Worm (Caenorhabditis elegans) whole organism, L3 larva: ENCODE results near the gene txt-10.

ENCODE experiments used
- R02D3.7 ChIP-seq: fragments of 150-350 bp; optimal IDR thresholded peaks from 2 replicates; lab custom pipeline; 2014; ENCODE audit warnings: missing biosample characterization, missing genetic modification characterization
- ZK546.5 ChIP-seq: sonication (generic microtip); optimal IDR thresholded peaks from 2 replicates; lab custom pipeline; 2017; ENCODE audit warnings: missing biosample characterization, missing genetic modification characterization
- aly-2 ChIP-seq: fragments of 150-350 bp; optimal IDR thresholded peaks from 2 replicates; lab custom pipeline; 2014; ENCODE audit warnings: missing biosample characterization, missing genetic modification characterization
- ceh-82 ChIP-seq: fragments of 150-350 bp; optimal IDR thresholded peaks from 2 replicates; lab custom pipeline; 2014; ENCODE audit warnings: missing biosample characterization, missing genetic modification characterization
- ceh-9 ChIP-seq: sonication (generic microtip); optimal IDR thresholded peaks from 2 replicates; lab custom pipeline; 2018; ENCODE audit warnings: missing biosample characterization, missing genetic modification characterization
- egl-27 ChIP-seq: sonication (generic microtip); optimal IDR thresholded peaks from 4 replicates; lab custom pipeline; 2017; ENCODE audit warnings: missing biosample characterization, missing genetic modification reagents, missing genetic modification characterization
- egl-5 ChIP-seq: fragments of 150-350 bp; optimal IDR thresholded peaks from 2 replicates; lab custom pipeline; 2017; ENCODE audit warnings: missing biosample characterization, missing genetic modification reagents, missing genetic modification characterization, inconsistent platforms
- elt-2 ChIP-seq: sonication (generic microtip); optimal IDR thresholded peaks from 2 replicates; lab custom pipeline; 2016; ENCODE audit warnings: missing genetic modification reagents, mild to moderate bottlenecking, missing genetic modification characterization, missing compliant biosample characterization
- elt-3 ChIP-seq, 3 experiments: fragments of 150-350 bp in 1 of 3; sonication (generic microtip) in 2 of 3; optimal IDR thresholded peaks; 2 replicates in 2 of 3; 4 replicates in 1 of 3; lab custom pipeline; 2014 to 2017; ENCODE audit warnings: missing biosample characterization in 3 of 3, missing genetic modification characterization in 3 of 3
- eor-1 ChIP-seq, 2 experiments: fragments of 150-350 bp; optimal IDR thresholded peaks; 2 replicates each; lab custom pipeline; 2014 to 2018; ENCODE audit warnings: missing biosample characterization in 2 of 2, missing genetic modification characterization in 2 of 2
- fkh-10 ChIP-seq: sonication (generic microtip); optimal IDR thresholded peaks from 2 replicates; lab custom pipeline; 2017; ENCODE audit warnings: missing biosample characterization, missing genetic modification reagents, missing genetic modification characterization
- fkh-2 ChIP-seq: fragments of 150-350 bp; optimal IDR thresholded peaks from 2 replicates; lab custom pipeline; 2014; ENCODE audit warnings: missing biosample characterization, missing genetic modification reagents, missing genetic modification characterization
- fos-1 ChIP-seq: fragments of 150-350 bp; optimal IDR thresholded peaks from 2 replicates; lab custom pipeline; 2014; ENCODE audit warnings: missing biosample characterization, missing genetic modification characterization
- hmg-11 ChIP-seq: sonication (generic microtip); optimal IDR thresholded peaks from 2 replicates; lab custom pipeline; 2016; ENCODE audit warnings: missing genetic modification characterization, missing compliant biosample characterization
- jun-1 ChIP-seq: fragments of 150-350 bp; optimal IDR thresholded peaks from 2 replicates; lab custom pipeline; 2014; ENCODE audit warnings: missing biosample characterization, missing genetic modification reagents, missing genetic modification characterization
- lin-15B ChIP-seq: fragments of 150-350 bp; optimal IDR thresholded peaks from 2 replicates; lab custom pipeline; 2014; ENCODE audit warnings: missing biosample characterization, missing genetic modification characterization
- nfya-1 ChIP-seq: sonication (generic microtip); optimal IDR thresholded peaks from 2 replicates; lab custom pipeline; 2017; ENCODE audit warnings: missing genetic modification characterization, mild to moderate bottlenecking, missing compliant biosample characterization, antibody characterized with exemption, moderate library complexity; ENCODE audit not compliant: insufficient read depth
- nhr-11 ChIP-seq: fragments of 150-350 bp; optimal IDR thresholded peaks from 2 replicates; lab custom pipeline; 2014; ENCODE audit warnings: missing biosample characterization, missing genetic modification characterization
- nhr-237 ChIP-seq: fragments of 150-350 bp; optimal IDR thresholded peaks from 2 replicates; lab custom pipeline; 2014; ENCODE audit warnings: missing biosample characterization, missing genetic modification characterization
- nhr-25 ChIP-seq: sonication (generic microtip); optimal IDR thresholded peaks from 2 replicates; lab custom pipeline; 2017; ENCODE audit warnings: missing biosample characterization, missing genetic modification characterization
- nhr-28 ChIP-seq: fragments of 150-350 bp; optimal IDR thresholded peaks from 2 replicates; lab custom pipeline; 2014; ENCODE audit warnings: missing biosample characterization, missing genetic modification characterization
- nhr-43 ChIP-seq: sonication (generic microtip); optimal IDR thresholded peaks from 2 replicates; lab custom pipeline; 2016; ENCODE audit warnings: mild to moderate bottlenecking, missing genetic modification characterization, missing compliant biosample characterization; ENCODE audit not compliant: poor library complexity, severe bottlenecking
- nhr-67 ChIP-seq: fragments of 150-350 bp; optimal IDR thresholded peaks from 2 replicates; lab custom pipeline; 2014; ENCODE audit warnings: missing biosample characterization, missing genetic modification characterization
- nhr-76 ChIP-seq: fragments of 150-350 bp; sonication (generic microtip); optimal IDR thresholded peaks from 5 replicates; lab custom pipeline; 2014; ENCODE audit warnings: missing biosample characterization, missing genetic modification characterization
- nhr-77 ChIP-seq: fragments of 150-350 bp; optimal IDR thresholded peaks from 2 replicates; lab custom pipeline; 2014; ENCODE audit warnings: missing biosample characterization, missing genetic modification characterization
- pha-4 ChIP-seq: fragments of 150-350 bp; optimal IDR thresholded peaks from 2 replicates; lab custom pipeline; 2014; ENCODE audit warnings: missing biosample characterization, missing genetic modification reagents, missing genetic modification characterization
- pqm-1 ChIP-seq: fragments of 150-350 bp; optimal IDR thresholded peaks from 2 replicates; lab custom pipeline; 2017; ENCODE audit warnings: missing biosample characterization, missing genetic modification characterization, inconsistent platforms
- skn-1 ChIP-seq: fragments of 150-350 bp; optimal IDR thresholded peaks from 2 replicates; lab custom pipeline; 2014; ENCODE audit warnings: missing biosample characterization, missing genetic modification characterization
- snpc-4 ChIP-seq: fragments of 150-350 bp; optimal IDR thresholded peaks from 2 replicates; lab custom pipeline; 2014; ENCODE audit warnings: missing biosample characterization, missing genetic modification characterization
- unc-39 ChIP-seq: sonication (generic microtip); optimal IDR thresholded peaks from 4 replicates; lab custom pipeline; 2017; ENCODE audit warnings: missing biosample characterization, missing genetic modification characterization
- unc-62 ChIP-seq: fragments of 150-350 bp; sonication (generic microtip); optimal IDR thresholded peaks from 4 replicates; lab custom pipeline; 2014; ENCODE audit warnings: missing biosample characterization, missing genetic modification reagents, missing genetic modification characterization
- ztf-11 ChIP-seq: fragments of 150-350 bp; optimal IDR thresholded peaks from 2 replicates; lab custom pipeline; 2014; ENCODE audit warnings: missing biosample characterization, missing genetic modification characterization

txt-10 gene

DNA sequence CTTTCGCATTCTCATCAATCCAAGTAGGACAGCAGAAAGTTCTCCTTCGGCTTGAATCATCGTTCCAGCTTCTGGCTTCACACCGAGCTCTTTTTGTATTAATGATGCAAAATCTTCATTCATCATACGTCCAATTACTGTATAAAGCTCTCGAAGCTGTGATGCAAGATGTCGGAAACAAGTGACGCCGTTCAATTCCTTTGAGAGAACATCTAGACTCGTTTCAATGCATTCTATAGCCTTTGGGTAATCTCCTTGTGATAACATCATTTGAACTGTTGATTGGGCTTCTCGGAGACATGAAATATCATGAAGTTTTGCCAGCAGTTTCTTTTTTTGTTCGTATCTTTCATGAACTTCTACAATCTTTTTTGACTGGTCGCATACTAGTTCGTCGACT, 35.9 kb upstream of the txt-10 start:
- TF ChIP-seq fkh-2: no peak
- no peak for TF ChIP-seq aly-2
- TF ChIP-seq hmg-11 (tag; lab: Kevin White, UChicago): no peak
- TF ChIP-seq ceh-9: no peak
- TF ChIP-seq nhr-76 (tag; lab: Kevin White, UChicago): no peak
- TF ChIP-seq lin-15B (tag; lab: Kevin White, UChicago): no peak
- no peak for TF ChIP-seq unc-62
- TF ChIP-seq nhr-77 (tag; lab: Kevin White, UChicago): no peak
- TF ChIP-seq nhr-11 (tag; lab: Kevin White, UChicago): no peak
- no peak for TF ChIP-seq nhr-25
- TF ChIP-seq nhr-67: no peak
- TF ChIP-seq ZK546.5 (tag; lab: Kevin White, UChicago): no peak
- TF ChIP-seq elt-3 (tag; optimal IDR thresholded peaks at IDR 0.05; lab: Kevin White, UChicago): no peak
- no peak for TF ChIP-seq eor-1 (tag; optimal IDR thresholded peaks at IDR 0.05; lab: Kevin White, UChicago)
- TF ChIP-seq ztf-11 (tag; lab: Kevin White, UChicago): no peak
- TF ChIP-seq fos-1 (tag; lab: Kevin White, UChicago): no peak

DNA sequence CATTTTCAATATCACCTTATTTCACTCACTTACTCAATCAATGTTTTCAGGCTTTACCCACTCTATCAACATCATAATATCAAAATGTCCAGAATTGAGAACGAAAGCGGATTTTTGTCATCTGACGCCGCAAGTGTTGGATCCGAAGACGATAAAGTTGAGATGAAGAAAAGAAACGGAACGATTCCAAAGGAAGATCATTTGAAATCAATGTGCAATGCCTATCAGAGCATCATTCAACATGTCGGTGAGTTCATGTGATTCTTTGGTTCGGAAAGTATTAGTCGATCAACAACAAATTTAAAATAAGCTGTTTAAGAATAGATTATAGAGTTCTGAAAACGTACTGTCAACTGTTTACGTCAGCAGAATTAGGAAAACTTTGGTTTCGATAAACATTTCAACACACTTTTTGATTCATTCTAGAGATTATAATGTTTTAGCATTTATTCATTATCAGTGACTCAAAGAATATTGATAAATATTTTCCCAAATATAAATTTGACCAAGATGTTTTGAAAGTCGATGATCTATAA, 32.3 kb upstream of the txt-10 start, which contains the start of gene cat-4:
Gene cat-4 (plus strand): TSS at position 51 of the 536 bp plus-strand sequence.
- TF ChIP-seq elt-2: peak; percentile 79
- peak; percentile 68 for TF ChIP-seq pqm-1 (tag; lab: Kevin White, UChicago)
- no peak for TF ChIP-seq ceh-82
- peak; percentile 8 for TF ChIP-seq jun-1 (tag; lab: Kevin White, UChicago)

DNA sequence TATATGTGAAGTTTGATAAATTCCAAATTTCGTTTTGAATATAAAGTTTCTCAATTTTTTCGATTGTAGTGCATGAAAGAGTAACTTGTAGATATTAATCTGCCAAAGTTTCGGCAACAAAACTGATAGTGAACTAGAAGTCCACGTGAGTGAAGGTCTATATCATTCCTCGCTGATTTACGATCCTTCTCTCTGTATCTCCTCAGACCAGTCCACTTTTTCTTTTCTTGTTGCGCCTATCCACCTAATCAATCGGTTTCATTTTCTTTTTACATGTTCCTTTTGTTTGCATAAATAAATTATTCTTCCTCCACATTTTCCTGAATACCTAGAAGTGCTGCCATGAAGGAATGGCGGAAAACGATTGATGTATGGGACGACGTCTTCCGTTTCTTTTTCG, 31.5 kb upstream of the txt-10 start:
- TF ChIP-seq pqm-1 (tag; lab: Kevin White, UChicago) (no peak), unc-39 (tag; lab: Kevin White, UChicago) (no peak)

DNA sequence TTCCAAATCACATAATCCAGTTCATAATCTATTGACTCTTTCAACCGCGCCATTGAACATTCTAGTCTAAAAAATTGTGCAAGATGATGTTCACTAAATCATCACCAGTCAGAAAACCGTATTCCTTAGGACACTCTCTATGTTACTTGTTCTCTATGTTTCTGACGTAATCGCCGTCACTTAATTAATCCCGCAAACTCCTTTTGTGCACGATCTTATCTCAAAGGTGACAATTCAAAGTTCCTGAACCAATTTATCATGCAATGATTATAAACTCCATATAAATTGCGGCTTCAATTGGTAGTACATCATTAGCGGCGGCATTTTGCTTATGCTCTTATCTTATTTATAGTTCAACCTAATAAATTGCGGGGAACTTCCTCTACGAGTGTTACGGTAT, 30.2 kb upstream of the txt-10 start:
- TF ChIP-seq nhr-67 (no peak), aly-2 (no peak), unc-39 (tag; lab: Kevin White, UChicago) (no peak), R02D3.7 (no peak), elt-3 (tag; optimal IDR thresholded peaks at IDR 0.05; lab: Kevin White, UChicago) (no peak), fkh-10 (GFP tag; lab: Kevin White, UChicago) (no peak), skn-1 (tag; lab: Kevin White, UChicago) (peak; percentile 27), fos-1 (tag; lab: Kevin White, UChicago) (no peak), jun-1 (tag; lab: Kevin White, UChicago) (no peak), elt-2 (peak; percentile 81), pqm-1 (tag; lab: Kevin White, UChicago) (peak; percentile 49), snpc-4 (tag; lab: Kevin White, UChicago) (no peak), pha-4 (no peak)

DNA sequence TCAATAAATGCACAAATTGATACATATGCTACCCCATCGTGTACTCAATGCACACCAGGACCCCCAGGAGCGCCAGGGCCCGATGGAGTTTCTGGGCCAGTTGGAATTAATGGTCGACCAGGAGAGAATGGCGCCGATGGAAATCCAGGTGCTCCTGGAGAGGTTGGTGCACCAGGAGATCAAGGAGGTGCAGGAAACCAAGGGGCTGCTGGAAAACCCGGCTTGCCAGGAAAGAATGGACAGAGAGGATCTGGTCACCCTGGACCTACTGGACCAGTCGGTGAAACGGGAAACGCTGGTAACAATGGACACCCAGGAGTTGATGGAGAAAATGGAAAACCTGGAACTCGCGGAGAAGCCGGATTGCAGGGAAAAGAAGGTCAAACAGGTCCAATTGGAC, 29.0 kb upstream of the txt-10 start:
- TF ChIP-seq nhr-77 (tag; lab: Kevin White, UChicago) (no peak), R02D3.7 (no peak), egl-27 (tag; lab: Kevin White, UChicago) (no peak), egl-5 (tag; lab: Kevin White, UChicago) (no peak), nhr-28 (no peak)

DNA sequence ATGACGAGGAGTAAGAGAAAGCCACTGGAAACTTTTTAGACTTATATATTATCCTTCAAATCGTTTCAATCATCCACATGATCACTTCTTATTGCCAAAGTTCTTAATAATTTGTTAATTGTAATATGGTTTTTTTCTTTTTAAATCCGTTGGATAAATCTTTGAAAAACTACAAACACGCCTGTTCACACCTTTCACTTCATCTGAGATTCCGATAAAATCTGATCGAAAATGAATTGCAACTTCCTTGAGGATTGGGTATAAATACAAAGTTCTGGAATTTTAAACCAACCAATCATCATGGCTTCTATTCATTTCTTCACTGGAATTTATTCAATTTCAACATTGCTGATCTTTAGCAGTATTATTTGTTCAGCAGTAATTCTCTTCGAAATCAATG, 28.0 kb upstream of the txt-10 start, which contains the start of gene col-152:
Gene col-152 (plus strand): TSS at position 301 of the 400 bp plus-strand sequence.
- TF ChIP-seq fkh-10 (GFP tag; lab: Kevin White, UChicago) (no peak), R02D3.7 (no peak), nfya-1 (tag; lab: Kevin White, UChicago) (no peak), nhr-237 (tag; lab: Kevin White, UChicago) (no peak), jun-1 (tag; lab: Kevin White, UChicago) (no peak), nhr-43 (no peak), skn-1 (tag; lab: Kevin White, UChicago) (no peak), aly-2 (no peak), nhr-77 (tag; lab: Kevin White, UChicago) (no peak)
- TF ChIP-seq, all 47 proteins: peak for 0
